Worm (Caenorhabditis elegans): ENCODE results near the gene dyn-1.

ce11 chrX:15621001-15621400 lies 52.3 kb downstream of the dyn-1 start:
- no peak for TF ChIP-seq tab-1 (GFP tag; IDR thresholded peaks at IDR 0.05)
- no peak for TF ChIP-seq flt-1 (GFP tag; IDR thresholded peaks at IDR 0.05)
- no peak for TF ChIP-seq ref-1 (GFP tag; conservative IDR thresholded peaks at IDR 0.05)
- no peak for TF ChIP-seq med-1 (GFP tag; optimal IDR thresholded peaks at IDR 0.05; ENCODE audit: insufficient read depth)
- no peak for TF ChIP-seq ztf-29 (GFP tag; IDR thresholded peaks at IDR 0.05)
- no peak for TF ChIP-seq T22C8.4 (GFP tag; IDR thresholded peaks at IDR 0.05)
- no peak for TF ChIP-seq ztf-23 (GFP tag; IDR thresholded peaks at IDR 0.05)
- no peak for TF ChIP-seq klf-2 (GFP tag; conservative IDR thresholded peaks at IDR 0.05)
- TF ChIP-seq cog-1 (tag; optimal IDR thresholded peaks at IDR 0.05), result no peak
